Worm (Caenorhabditis elegans) whole organism, L2 larva: ENCODE measurements around the gene tdo-2.

ENCODE experiments used
- C34F6.9 ChIP-seq: fragments of 150-350 bp; optimal IDR thresholded peaks from 2 replicates; lab custom pipeline; 2014; ENCODE audit warnings: missing biosample characterization, missing genetic modification characterization
- F13H6.1 ChIP-seq: sonication (generic microtip); optimal IDR thresholded peaks from 2 replicates; lab custom pipeline; 2016; ENCODE audit warnings: missing genetic modification characterization, missing compliant biosample characterization
- R02D3.7 ChIP-seq: fragments of 150-350 bp; optimal IDR thresholded peaks from 2 replicates; lab custom pipeline; 2014; ENCODE audit warnings: missing biosample characterization, missing genetic modification characterization
- Y55F3AM.14 ChIP-seq: fragments of 200-800 bp; sonication (Bioruptor generic); optimal IDR thresholded peaks from 2 replicates; lab custom pipeline; 2018; ENCODE audit warnings: mild to moderate bottlenecking, missing genetic modification characterization, missing compliant biosample characterization
- ZK546.5 ChIP-seq: sonication (generic microtip); optimal IDR thresholded peaks from 2 replicates; lab custom pipeline; 2017; ENCODE audit warnings: missing biosample characterization, missing genetic modification characterization
- alr-1 ChIP-seq: fragments of 150-350 bp; optimal IDR thresholded peaks from 2 replicates; lab custom pipeline; 2014; ENCODE audit warnings: missing biosample characterization, missing genetic modification characterization
- aly-2 ChIP-seq: fragments of 150-350 bp; optimal IDR thresholded peaks from 2 replicates; lab custom pipeline; 2014; ENCODE audit warnings: missing biosample characterization, missing genetic modification characterization
- ama-1 ChIP-seq: fragments of 150-350 bp; optimal IDR thresholded peaks from 2 replicates; lab custom pipeline; 2018; ENCODE audit warnings: inconsistent platforms
- blmp-1 ChIP-seq: sonication (generic microtip); optimal IDR thresholded peaks from 2 replicates; lab custom pipeline; 2017; ENCODE audit warnings: missing genetic modification characterization, mild to moderate bottlenecking, missing compliant biosample characterization, antibody characterized with exemption, moderate library complexity; ENCODE audit not compliant: insufficient read depth
- ceh-16 ChIP-seq: fragments of 150-350 bp; optimal IDR thresholded peaks from 2 replicates; lab custom pipeline; 2014; ENCODE audit warnings: missing biosample characterization, missing genetic modification characterization
- ceh-82 ChIP-seq: fragments of 150-350 bp; optimal IDR thresholded peaks from 2 replicates; lab custom pipeline; 2014; ENCODE audit warnings: missing biosample characterization, missing genetic modification characterization
- crh-2 ChIP-seq: sonication (generic microtip); optimal IDR thresholded peaks from 2 replicates; lab custom pipeline; 2017; ENCODE audit warnings: missing biosample characterization, missing genetic modification characterization
- dmd-4 ChIP-seq: sonication (generic microtip); optimal IDR thresholded peaks from 2 replicates; lab custom pipeline; 2017; ENCODE audit warnings: missing biosample characterization, missing genetic modification characterization
- egl-27 ChIP-seq: sonication (generic microtip); optimal IDR thresholded peaks from 3 replicates; lab custom pipeline; 2017; ENCODE audit warnings: missing biosample characterization, missing genetic modification reagents, missing genetic modification characterization
- elt-1 ChIP-seq: fragments of 150-350 bp; optimal IDR thresholded peaks from 2 replicates; lab custom pipeline; 2014; ENCODE audit warnings: missing biosample characterization, missing genetic modification characterization
- elt-3 ChIP-seq: sonication (generic microtip); optimal IDR thresholded peaks from 2 replicates; lab custom pipeline; 2017; ENCODE audit warnings: missing biosample characterization, missing genetic modification characterization
- fos-1 ChIP-seq: fragments of 150-350 bp; optimal IDR thresholded peaks from 2 replicates; lab custom pipeline; 2014; ENCODE audit warnings: missing biosample characterization, missing genetic modification characterization
- gmeb-1 ChIP-seq: fragments of 150-350 bp; optimal IDR thresholded peaks from 2 replicates; lab custom pipeline; 2014; ENCODE audit warnings: missing biosample characterization, missing genetic modification characterization
- lin-11 ChIP-seq: fragments of 150-350 bp; sonication (generic microtip); optimal IDR thresholded peaks from 2 replicates; lab custom pipeline; 2014; ENCODE audit warnings: missing biosample characterization, missing genetic modification characterization, inconsistent platforms, mixed read lengths
- lin-13 ChIP-seq: fragments of 150-350 bp; optimal IDR thresholded peaks from 2 replicates; lab custom pipeline; 2014; ENCODE audit warnings: missing biosample characterization, missing genetic modification reagents, missing genetic modification characterization
- lin-39 ChIP-seq: fragments of 150-350 bp; optimal IDR thresholded peaks from 2 replicates; lab custom pipeline; 2014; ENCODE audit warnings: missing biosample characterization, missing genetic modification reagents, missing genetic modification characterization
- lsy-2 ChIP-seq, 2 experiments: fragments of 150-350 bp in 1 of 2; sonication (generic microtip) in 1 of 2; optimal IDR thresholded peaks; 2 replicates each; lab custom pipeline; 2014 to 2017; ENCODE audit warnings: missing biosample characterization in 2 of 2, missing genetic modification characterization in 2 of 2
- mab-5 ChIP-seq: fragments of 150-350 bp; optimal IDR thresholded peaks from 2 replicates; lab custom pipeline; 2014; ENCODE audit warnings: missing biosample characterization, missing genetic modification characterization
- mbf-1 ChIP-seq: sonication (generic microtip); optimal IDR thresholded peaks from 2 replicates; lab custom pipeline; 2017; ENCODE audit warnings: missing biosample characterization, missing genetic modification characterization
- mdl-1 ChIP-seq, 2 experiments: fragments of 150-350 bp in 1 of 2; sonication (generic microtip) in 1 of 2; optimal IDR thresholded peaks; 2 replicates each; lab custom pipeline; 2017; ENCODE audit warnings: missing biosample characterization in 2 of 2, missing genetic modification characterization in 2 of 2
- nhr-10 ChIP-seq: sonication (generic microtip); optimal IDR thresholded peaks from 2 replicates; lab custom pipeline; 2017; ENCODE audit warnings: missing biosample characterization, missing genetic modification characterization
- nhr-11 ChIP-seq: fragments of 150-350 bp; optimal IDR thresholded peaks from 2 replicates; lab custom pipeline; 2014; ENCODE audit warnings: missing biosample characterization, missing genetic modification characterization
- nhr-12 ChIP-seq: fragments of 150-350 bp; optimal IDR thresholded peaks from 2 replicates; lab custom pipeline; 2014; ENCODE audit warnings: missing biosample characterization, missing genetic modification characterization
- nhr-129 ChIP-seq: fragments of 150-350 bp; optimal IDR thresholded peaks from 2 replicates; lab custom pipeline; 2014; ENCODE audit warnings: missing biosample characterization, missing genetic modification characterization
- nhr-21 ChIP-seq: fragments of 150-350 bp; optimal IDR thresholded peaks from 2 replicates; lab custom pipeline; 2014; ENCODE audit warnings: missing biosample characterization, missing genetic modification characterization
- nhr-23 ChIP-seq: fragments of 150-350 bp; optimal IDR thresholded peaks from 2 replicates; lab custom pipeline; 2014; ENCODE audit warnings: missing biosample characterization, missing genetic modification reagents, missing genetic modification characterization
- nhr-237 ChIP-seq: fragments of 150-350 bp; optimal IDR thresholded peaks from 2 replicates; lab custom pipeline; 2014; ENCODE audit warnings: missing biosample characterization, missing genetic modification characterization
- nhr-25 ChIP-seq: fragments of 150-350 bp; sonication (generic microtip); optimal IDR thresholded peaks from 3 replicates; lab custom pipeline; 2014; ENCODE audit warnings: missing biosample characterization, missing genetic modification characterization
- nhr-6 ChIP-seq: fragments of 150-350 bp; optimal IDR thresholded peaks from 2 replicates; lab custom pipeline; 2014; ENCODE audit warnings: missing biosample characterization, missing genetic modification characterization
- nhr-77 ChIP-seq: fragments of 150-350 bp; optimal IDR thresholded peaks from 2 replicates; lab custom pipeline; 2014; ENCODE audit warnings: missing biosample characterization, missing genetic modification characterization
- peb-1 ChIP-seq: fragments of 150-350 bp; optimal IDR thresholded peaks from 2 replicates; lab custom pipeline; 2014; ENCODE audit warnings: missing biosample characterization, missing genetic modification characterization
- sem-4 ChIP-seq: fragments of 150-350 bp; optimal IDR thresholded peaks from 2 replicates; lab custom pipeline; 2014; ENCODE audit warnings: missing biosample characterization, missing genetic modification reagents, missing genetic modification characterization
- skn-1 ChIP-seq: sonication (generic microtip); optimal IDR thresholded peaks from 2 replicates; lab custom pipeline; 2017; ENCODE audit warnings: missing biosample characterization, missing genetic modification characterization
- sma-3 ChIP-seq: sonication (generic microtip); optimal IDR thresholded peaks from 2 replicates; lab custom pipeline; 2016; ENCODE audit warnings: missing genetic modification reagents, missing genetic modification characterization, missing compliant biosample characterization
- sma-9 ChIP-seq, 2 experiments: fragments of 150-350 bp in 1 of 2; sonication (generic microtip) in 1 of 2; optimal IDR thresholded peaks; 2 replicates each; lab custom pipeline; 2014 to 2016; ENCODE audit warnings: missing genetic modification characterization in 2 of 2, mild to moderate bottlenecking in 1 of 2, missing biosample characterization in 1 of 2, missing compliant biosample characterization in 1 of 2, missing genetic modification reagents in 1 of 2, moderate library complexity in 1 of 2
- snpc-4 ChIP-seq: fragments of 150-350 bp; optimal IDR thresholded peaks from 2 replicates; lab custom pipeline; 2014; ENCODE audit warnings: missing biosample characterization, missing genetic modification characterization
- unc-39 ChIP-seq: fragments of 150-350 bp; optimal IDR thresholded peaks from 2 replicates; lab custom pipeline; 2014; ENCODE audit warnings: missing biosample characterization, missing genetic modification characterization
- unc-55 ChIP-seq: fragments of 150-350 bp; sonication (generic microtip); optimal IDR thresholded peaks from 3 replicates; lab custom pipeline; 2014; ENCODE audit warnings: missing biosample characterization, missing genetic modification reagents, missing genetic modification characterization
- unc-62 ChIP-seq: fragments of 150-350 bp; optimal IDR thresholded peaks from 2 replicates; lab custom pipeline; 2014; ENCODE audit warnings: missing biosample characterization, missing genetic modification reagents, missing genetic modification characterization
- zag-1 ChIP-seq: fragments of 150-350 bp; optimal IDR thresholded peaks from 2 replicates; lab custom pipeline; 2014; ENCODE audit warnings: missing biosample characterization, missing genetic modification characterization
- ztf-1 ChIP-seq: fragments of 200-800 bp; sonication (Bioruptor generic); conservative IDR thresholded peaks from 2 replicates; pipeline ENCODE4 v1.3.6; 2022; ENCODE audit warnings: missing genetic modification characterization, missing compliant biosample characterization
- ztf-11 ChIP-seq: sonication (generic microtip); optimal IDR thresholded peaks from 2 replicates; lab custom pipeline; 2017; ENCODE audit warnings: missing biosample characterization, missing genetic modification characterization
- ztf-4 ChIP-seq: fragments of 150-350 bp; optimal IDR thresholded peaks from 2 replicates; lab custom pipeline; 2014; ENCODE audit warnings: missing biosample characterization, missing genetic modification characterization

The tdo-2 gene

DNA sequence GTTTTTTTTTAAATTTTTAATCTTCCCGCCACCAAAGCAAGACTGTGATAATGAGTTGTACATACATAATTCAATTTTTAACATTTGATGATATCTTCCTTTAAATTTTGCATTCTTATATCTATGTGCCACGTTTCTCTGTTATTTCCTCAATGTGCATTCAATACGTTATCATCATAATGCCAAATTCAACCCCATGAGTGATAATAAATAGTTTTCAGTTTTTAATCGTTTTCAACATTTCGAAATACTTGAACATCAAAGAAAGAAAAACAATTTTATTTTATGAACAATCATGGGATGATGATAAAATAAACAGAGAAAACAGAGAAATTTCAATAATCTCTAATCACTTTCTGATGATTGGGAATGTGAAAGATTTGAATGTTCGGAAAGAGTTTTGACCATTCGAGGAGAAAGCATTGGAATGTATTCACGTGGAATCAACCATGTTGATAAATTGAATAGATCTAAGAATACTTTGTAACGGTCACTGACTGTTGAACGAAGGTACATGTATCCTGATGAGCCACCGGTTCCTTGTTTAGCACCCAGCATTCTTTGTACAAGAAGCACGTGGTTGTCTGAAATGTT is 2.3 kb downstream of the tdo-2 start:
- TF ChIP-seq unc-62 (GFP tag; lab: Kevin White, UChicago) (no peak), lin-13 (GFP tag; lab: Kevin White, UChicago) (peak; percentile 9), alr-1 (no peak), nhr-12 (tag; lab: Kevin White, UChicago) (no peak), nhr-21 (peak; percentile 72), ama-1 (peak; percentile 14), unc-39 (tag; lab: Kevin White, UChicago) (no peak), zag-1 (tag; lab: Kevin White, UChicago) (no peak), ztf-4 (tag; lab: Kevin White, UChicago) (peak; percentile 26), lsy-2 (tag; optimal IDR thresholded peaks at IDR 0.05; lab: Kevin White, UChicago) (peak in 1 of 2 experiments; percentile 41), elt-1 (tag; lab: Kevin White, UChicago) (no peak), sem-4 (tag; lab: Kevin White, UChicago) (no peak), crh-2 (tag; lab: Kevin White, UChicago) (peak; percentile 84), ztf-11 (tag; lab: Kevin White, UChicago) (no peak), elt-3 (no peak), nhr-77 (tag; lab: Kevin White, UChicago) (no peak), mdl-1 (tag; optimal IDR thresholded peaks at IDR 0.05; lab: Kevin White, UChicago) (no peak), nhr-10 (tag; lab: Kevin White, UChicago) (no peak), nhr-129 (tag; lab: Kevin White, UChicago) (no peak), R02D3.7 (no peak), ceh-16 (tag; lab: Kevin White, UChicago) (no peak), mbf-1 (no peak), sma-9 (GFP tag; optimal IDR thresholded peaks at IDR 0.05; lab: Kevin White, UChicago) (no peak), sma-9 (tag; optimal IDR thresholded peaks at IDR 0.05; lab: Kevin White, UChicago) (no peak), nhr-25 (tag; lab: Kevin White, UChicago) (peak; percentile 4), nhr-237 (tag; lab: Kevin White, UChicago) (no peak), lin-11 (tag; lab: Kevin White, UChicago) (no peak), snpc-4 (tag; lab: Kevin White, UChicago) (no peak), ZK546.5 (tag; lab: Kevin White, UChicago) (no peak), blmp-1 (tag; lab: Kevin White, UChicago) (no peak), nhr-23 (tag; lab: Kevin White, UChicago) (no peak), aly-2 (no peak), skn-1 (peak; percentile 89), ceh-82 (tag; lab: Kevin White, UChicago) (no peak), mab-5 (no peak), C34F6.9 (tag; lab: Kevin White, UChicago) (no peak), Y55F3AM.14 (no peak), unc-55 (GFP tag; lab: Kevin White, UChicago) (no peak), sma-3 (GFP tag; lab: Kevin White, UChicago) (peak; percentile 39), peb-1 (tag; lab: Kevin White, UChicago) (no peak), dmd-4 (tag; lab: Kevin White, UChicago) (no peak), F13H6.1 (tag; lab: Kevin White, UChicago) (peak; percentile 20), nhr-6 (no peak), nhr-11 (no peak), fos-1 (tag; lab: Kevin White, UChicago) (peak; percentile 40), gmeb-1 (tag; lab: Kevin White, UChicago) (peak; percentile 50), ztf-1 (GFP tag; lab: Robert Waterston, UW) (no peak), lin-39 (tag; lab: Kevin White, UChicago) (no peak), egl-27 (tag; lab: Kevin White, UChicago) (no peak)
